Fruit fly (Drosophila melanogaster) whole organism, adult: ENCODE data around the gene CG8861.

Experiments used
- CG1620 ChIP-seq: fragments of 200-800 bp; sonication (Bioruptor generic); optimal IDR thresholded peaks from 2 replicates; lab custom pipeline; 2016; ENCODE audit warnings: missing biosample characterization, missing genetic modification characterization
- CG33017 ChIP-seq: fragments of 200-800 bp; sonication (Bioruptor generic); optimal IDR thresholded peaks from 2 replicates; lab custom pipeline; 2018; ENCODE audit warnings: missing biosample characterization, mild to moderate bottlenecking, missing genetic modification characterization, moderate library complexity
- Mnt ChIP-seq: fragments of 200-800 bp; sonication (Bioruptor generic); optimal IDR thresholded peaks from 2 replicates; lab custom pipeline; 2016; ENCODE audit warnings: missing biosample characterization, mild to moderate bottlenecking, missing genetic modification characterization
- cic ChIP-seq: fragments of 200-800 bp; sonication (Bioruptor generic); optimal IDR thresholded peaks from 2 replicates; lab custom pipeline; 2017; ENCODE audit warnings: missing biosample characterization, mild to moderate bottlenecking, missing genetic modification characterization, moderate library complexity
- cnc ChIP-seq, 2 experiments: fragments of >200 bp; optimal IDR thresholded peaks; 2 replicates each; lab custom pipeline; 2017

dm6 chr3R:9349267-9349820 is 21.0 kb upstream of the CG8861 start:
- TF ChIP-seq cic: no peak
- TF ChIP-seq CG1620 (GFP tag; lab: Kevin White, UChicago): no peak
- no peak for TF ChIP-seq cnc (optimal IDR thresholded peaks at IDR 0.05; lab: Kevin White, UChicago)
- no peak for TF ChIP-seq CG33017 (tag; lab: Kevin White, UChicago)
- no peak for TF ChIP-seq Mnt
